Worm (Caenorhabditis elegans) whole organism, L2 larva: ENCODE results near the gene cri-2.

ENCODE experiments used
- blmp-1 ChIP-seq: sonication (generic microtip); optimal IDR thresholded peaks from 2 replicates; lab custom pipeline; 2017; ENCODE audit warnings: missing genetic modification characterization, mild to moderate bottlenecking, missing compliant biosample characterization, antibody characterized with exemption, moderate library complexity; ENCODE audit not compliant: insufficient read depth
- ceh-82 ChIP-seq: fragments of 150-350 bp; optimal IDR thresholded peaks from 2 replicates; lab custom pipeline; 2014; ENCODE audit warnings: missing biosample characterization, missing genetic modification characterization
- elt-3 ChIP-seq: sonication (generic microtip); optimal IDR thresholded peaks from 2 replicates; lab custom pipeline; 2017; ENCODE audit warnings: missing biosample characterization, missing genetic modification characterization
- nhr-11 ChIP-seq: fragments of 150-350 bp; optimal IDR thresholded peaks from 2 replicates; lab custom pipeline; 2014; ENCODE audit warnings: missing biosample characterization, missing genetic modification characterization
- nhr-12 ChIP-seq: fragments of 150-350 bp; optimal IDR thresholded peaks from 2 replicates; lab custom pipeline; 2014; ENCODE audit warnings: missing biosample characterization, missing genetic modification characterization
- skn-1 ChIP-seq: sonication (generic microtip); optimal IDR thresholded peaks from 2 replicates; lab custom pipeline; 2017; ENCODE audit warnings: missing biosample characterization, missing genetic modification characterization
- snpc-4 ChIP-seq: fragments of 150-350 bp; optimal IDR thresholded peaks from 2 replicates; lab custom pipeline; 2014; ENCODE audit warnings: missing biosample characterization, missing genetic modification characterization
- unc-55 ChIP-seq: fragments of 150-350 bp; sonication (generic microtip); optimal IDR thresholded peaks from 3 replicates; lab custom pipeline; 2014; ENCODE audit warnings: missing biosample characterization, missing genetic modification reagents, missing genetic modification characterization
- ztf-11 ChIP-seq: sonication (generic microtip); optimal IDR thresholded peaks from 2 replicates; lab custom pipeline; 2017; ENCODE audit warnings: missing biosample characterization, missing genetic modification characterization

- no peak for TF ChIP-seq snpc-4
- no peak for TF ChIP-seq nhr-12
- no peak for TF ChIP-seq skn-1 (tag; lab: Kevin White, UChicago)
- TF ChIP-seq ceh-82 (tag; lab: Kevin White, UChicago): no peak
- no peak for TF ChIP-seq blmp-1 (tag; lab: Kevin White, UChicago)
- TF ChIP-seq ztf-11 (tag; lab: Kevin White, UChicago): no peak
- no peak for TF ChIP-seq elt-3
- no peak for TF ChIP-seq nhr-11
- TF ChIP-seq unc-55 (GFP tag; lab: Kevin White, UChicago): no peak
Measured at ce11 chrV:8212816-8213215, 11.2 kb downstream of the cri-2 start.
